Worm (Caenorhabditis elegans): Measurements from ENCODE around the gene F47B10.4.

The F47B10.4 gene

ce11 chrX:10851735-10852134 is 39.3 kb upstream of the F47B10.4 start:
- TF ChIP-seq egl-5 (tag; optimal IDR thresholded peaks at IDR 0.05) (no peak), ZK546.5 (tag; optimal IDR thresholded peaks at IDR 0.05) (no peak), nfya-1 (tag; optimal IDR thresholded peaks at IDR 0.05; ENCODE audit: insufficient read depth) (no peak), unc-62 (GFP tag; optimal IDR thresholded peaks at IDR 0.05) (no peak), daf-12 (tag; optimal IDR thresholded peaks at IDR 0.05) (no peak), nhr-43 (tag; optimal IDR thresholded peaks at IDR 0.05; ENCODE audit: poor library complexity, severe bottlenecking) (no peak), ceh-16 (tag; optimal IDR thresholded peaks at IDR 0.05) (no peak), nhr-67 (tag; optimal IDR thresholded peaks at IDR 0.05) (no peak), fkh-2 (tag; optimal IDR thresholded peaks at IDR 0.05) (no peak), nhr-12 (tag; optimal IDR thresholded peaks at IDR 0.05) (no peak), pqm-1 (tag; optimal IDR thresholded peaks at IDR 0.05) (no peak), jun-1 (tag; optimal IDR thresholded peaks at IDR 0.05) (no peak), pha-4 (tag; optimal IDR thresholded peaks at IDR 0.05) (no peak), zag-1 (tag; optimal IDR thresholded peaks at IDR 0.05) (no peak), ceh-28 (tag; optimal IDR thresholded peaks at IDR 0.05) (no peak), R02D3.7 (tag; optimal IDR thresholded peaks at IDR 0.05) (no peak), elt-3 (tag; optimal IDR thresholded peaks at IDR 0.05) (no peak), elt-1 (tag; optimal IDR thresholded peaks at IDR 0.05) (no peak)

DNA sequence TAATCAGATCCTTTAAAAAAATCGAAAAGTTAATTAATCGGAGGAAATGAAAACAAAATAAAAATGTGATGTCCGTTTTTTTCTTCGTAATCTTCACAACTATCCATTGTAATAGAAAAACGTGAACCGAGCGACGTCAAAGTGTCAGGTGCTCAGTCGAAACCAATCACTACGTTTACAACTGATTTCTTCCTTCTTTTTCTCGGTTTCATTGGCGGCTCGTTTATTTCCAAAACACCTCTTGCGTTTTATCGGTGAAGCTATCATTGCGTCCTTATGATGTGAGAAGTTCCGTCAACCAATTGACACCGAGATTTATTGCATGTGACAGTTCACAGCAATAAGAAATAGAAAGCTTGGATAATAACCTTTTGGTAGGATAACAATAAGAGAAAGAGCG is 37.8 kb upstream of the F47B10.4 start:
- TF ChIP-seq pha-4 (tag; optimal IDR thresholded peaks at IDR 0.05): no peak
- TF ChIP-seq egl-27 (tag; optimal IDR thresholded peaks at IDR 0.05): no peak
- peak; percentile 69 for TF ChIP-seq egl-5 (tag; optimal IDR thresholded peaks at IDR 0.05)
- TF ChIP-seq nfya-1 (tag; optimal IDR thresholded peaks at IDR 0.05; ENCODE audit: insufficient read depth): peak; percentile 83
- no peak for TF ChIP-seq elt-1 (tag; optimal IDR thresholded peaks at IDR 0.05)
- peak; percentile 48 for TF ChIP-seq lin-39 (tag; optimal IDR thresholded peaks at IDR 0.05)
- no peak for TF ChIP-seq nhr-11 (tag; optimal IDR thresholded peaks at IDR 0.05)
- no peak for TF ChIP-seq snpc-4 (tag; optimal IDR thresholded peaks at IDR 0.05)
- TF ChIP-seq ceh-82 (tag; optimal IDR thresholded peaks at IDR 0.05): no peak

ce11 chrX:10859211-10859610 is 31.9 kb upstream of the F47B10.4 start, which contains the start of gene pgp-5:
TSS of gene pgp-5 (minus strand) at chrX:10859297.
- TF ChIP-seq ztf-4 (tag; optimal IDR thresholded peaks at IDR 0.05) (no peak), fkh-2 (tag; optimal IDR thresholded peaks at IDR 0.05) (no peak), hmg-11 (tag; optimal IDR thresholded peaks at IDR 0.05) (no peak), fos-1 (tag; optimal IDR thresholded peaks at IDR 0.05) (no peak), mdl-1 (tag; optimal IDR thresholded peaks at IDR 0.05) (no peak), jun-1 (tag; optimal IDR thresholded peaks at IDR 0.05) (no peak), nhr-12 (tag; optimal IDR thresholded peaks at IDR 0.05) (no peak), nhr-67 (tag; optimal IDR thresholded peaks at IDR 0.05) (no peak), elt-2 (tag; optimal IDR thresholded peaks at IDR 0.05) (no peak), ceh-16 (tag; optimal IDR thresholded peaks at IDR 0.05) (no peak), nhr-77 (tag; optimal IDR thresholded peaks at IDR 0.05) (no peak), skn-1 (tag; optimal IDR thresholded peaks at IDR 0.05) (no peak), ceh-82 (tag; optimal IDR thresholded peaks at IDR 0.05) (no peak), elt-3 (tag; optimal IDR thresholded peaks at IDR 0.05) (no peak), sea-2 (GFP tag; optimal IDR thresholded peaks at IDR 0.05) (no peak), ama-1 (optimal IDR thresholded peaks at IDR 0.05) (no peak), ztf-11 (tag; optimal IDR thresholded peaks at IDR 0.05) (no peak)

- TF ChIP-seq lin-15B (tag; optimal IDR thresholded peaks at IDR 0.05) (no peak), ztf-4 (tag; optimal IDR thresholded peaks at IDR 0.05) (no peak), nhr-11 (tag; optimal IDR thresholded peaks at IDR 0.05) (no peak), nfya-1 (tag; optimal IDR thresholded peaks at IDR 0.05; ENCODE audit: insufficient read depth) (no peak), nhr-12 (tag; optimal IDR thresholded peaks at IDR 0.05) (no peak), elt-3 (tag; optimal IDR thresholded peaks at IDR 0.05) (no peak), ceh-9 (tag; optimal IDR thresholded peaks at IDR 0.05) (no peak), aly-2 (tag; optimal IDR thresholded peaks at IDR 0.05) (no peak), lin-39 (tag; optimal IDR thresholded peaks at IDR 0.05) (no peak), ceh-82 (tag; optimal IDR thresholded peaks at IDR 0.05) (no peak), ZK546.5 (tag; optimal IDR thresholded peaks at IDR 0.05) (no peak), nhr-77 (tag; optimal IDR thresholded peaks at IDR 0.05) (no peak), daf-12 (tag; optimal IDR thresholded peaks at IDR 0.05) (no peak), elt-1 (tag; optimal IDR thresholded peaks at IDR 0.05) (no peak), fos-1 (tag; optimal IDR thresholded peaks at IDR 0.05) (no peak)
Observed at ce11 chrX:10859622-10860021, 31.4 kb upstream of the F47B10.4 start.
